Worm (Caenorhabditis elegans): ENCODE measurements around the gene nhr-251.

DNA sequence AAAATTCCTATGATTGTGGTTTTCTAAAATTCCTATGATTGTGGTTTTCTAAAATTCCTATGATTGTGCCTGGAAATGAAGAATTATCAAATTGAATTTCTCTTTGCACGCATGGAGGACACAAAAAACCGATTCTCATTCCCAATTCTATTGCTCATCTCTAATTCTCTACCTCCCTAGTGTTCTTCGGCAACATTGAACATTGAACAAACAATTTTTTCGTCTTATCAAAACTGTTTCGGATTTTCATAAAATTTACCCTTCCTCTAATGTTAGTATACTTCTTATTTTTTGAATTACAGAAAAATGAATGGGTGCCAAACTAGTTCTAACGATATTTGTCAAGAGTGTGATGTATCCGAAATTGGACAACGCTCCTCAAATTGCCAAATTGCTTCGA is 36.0 kb downstream of the nhr-251 start, which contains the start of gene pals-31:
- TF ChIP-seq mdl-1 (tag; optimal IDR thresholded peaks at IDR 0.05) (no peak), daf-12 (tag; optimal IDR thresholded peaks at IDR 0.05) (no peak), unc-39 (tag; optimal IDR thresholded peaks at IDR 0.05) (no peak), nfya-1 (tag; optimal IDR thresholded peaks at IDR 0.05; ENCODE audit: insufficient read depth) (no peak), fkh-10 (GFP tag; optimal IDR thresholded peaks at IDR 0.05) (no peak), pha-4 (tag; optimal IDR thresholded peaks at IDR 0.05) (no peak), unc-62 (GFP tag; optimal IDR thresholded peaks at IDR 0.05) (no peak), ceh-9 (tag; optimal IDR thresholded peaks at IDR 0.05) (no peak), fkh-2 (tag; optimal IDR thresholded peaks at IDR 0.05) (no peak), snpc-4 (tag; optimal IDR thresholded peaks at IDR 0.05) (no peak), aly-2 (tag; optimal IDR thresholded peaks at IDR 0.05) (no peak), lin-39 (tag; optimal IDR thresholded peaks at IDR 0.05) (no peak), ztf-11 (tag; optimal IDR thresholded peaks at IDR 0.05) (no peak), nhr-25 (tag; optimal IDR thresholded peaks at IDR 0.05) (no peak)

All from whole organism, L3 larva.